Fruit fly (Drosophila melanogaster): ENCODE data around the gene CG14982.

DNA sequence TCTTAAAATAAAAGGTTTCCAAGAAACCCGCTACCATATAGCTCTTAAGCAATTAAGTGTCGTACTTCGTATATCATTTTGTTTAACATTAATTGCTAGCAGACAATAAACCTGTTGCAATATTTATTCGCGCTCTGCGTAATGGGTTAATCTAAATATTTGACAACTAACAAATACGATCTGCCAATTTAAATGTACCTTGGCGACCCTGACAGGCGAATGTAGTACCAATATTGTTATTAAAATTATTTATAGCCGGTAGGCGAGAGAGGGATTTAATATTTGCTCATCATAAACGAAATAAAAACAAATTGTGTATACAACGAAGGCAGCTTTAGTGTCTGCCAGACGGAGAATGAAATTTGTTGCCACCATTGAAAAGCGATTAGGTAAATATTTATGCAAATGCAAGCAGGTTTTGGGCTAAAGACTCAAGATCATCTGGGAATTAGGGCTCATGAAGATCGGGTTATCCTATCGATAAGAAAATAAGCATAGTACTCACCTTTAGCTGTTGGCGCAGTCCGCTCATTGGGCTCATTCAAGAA, 9.7 kb upstream of the CG14982 start:
- TF ChIP-seq CG5204 (GFP tag; optimal IDR thresholded peaks at IDR 0.05) (no peak), CG1620 (GFP tag; optimal IDR thresholded peaks at IDR 0.05) (no peak), pad (GFP tag; optimal IDR thresholded peaks at IDR 0.05) (no peak)
